Worm (Caenorhabditis elegans) whole organism, L1 larva: Measurements from ENCODE around the gene F35G12.7.
A peak's percentile ranks its signal among the peaks of the same experiment; 100 is the strongest.

ENCODE experiments used
- alr-1 ChIP-seq: fragments of 200-800 bp; sonication (Bioruptor generic); optimal IDR thresholded peaks from 2 replicates; lab custom pipeline; 2018; ENCODE audit warnings: borderline replicate concordance, mild to moderate bottlenecking, missing genetic modification characterization, missing compliant biosample characterization
- blmp-1 ChIP-seq: fragments of 150-350 bp; optimal IDR thresholded peaks from 2 replicates; lab custom pipeline; 2014; ENCODE audit warnings: missing biosample characterization, missing genetic modification characterization
- ceh-63 ChIP-seq: fragments of 200-800 bp; sonication (Bioruptor generic); optimal IDR thresholded peaks from 2 replicates; lab custom pipeline; 2018; ENCODE audit warnings: mild to moderate bottlenecking, missing genetic modification characterization, missing compliant biosample characterization
- ceh-8 ChIP-seq: fragments of 200-800 bp; sonication (Bioruptor generic); optimal IDR thresholded peaks from 2 replicates; lab custom pipeline; 2018; ENCODE audit warnings: mild to moderate bottlenecking, missing genetic modification characterization, moderate library complexity, missing compliant biosample characterization
- ceh-82 ChIP-seq, 3 experiments: fragments of 150-350 bp in 1 of 3; sonication (generic microtip) in 2 of 3; optimal IDR thresholded peaks; 2 replicates each; lab custom pipeline; 2014 to 2017; ENCODE audit warnings: missing biosample characterization in 3 of 3, missing genetic modification characterization in 3 of 3
- ceh-90 ChIP-seq: sonication (generic microtip); optimal IDR thresholded peaks from 2 replicates; lab custom pipeline; 2016; ENCODE audit warnings: missing genetic modification characterization, missing compliant biosample characterization
- dpl-1 ChIP-seq, 3 experiments: fragments of 150-350 bp in 2 of 3; sonication (generic microtip) in 1 of 3; optimal IDR thresholded peaks; 2 replicates each; lab custom pipeline; 2014 to 2017; ENCODE audit warnings: missing biosample characterization in 3 of 3, missing genetic modification characterization in 3 of 3, missing genetic modification reagents in 3 of 3
- efl-1 ChIP-seq, 4 experiments: fragments of 150-350 bp; optimal IDR thresholded peaks in 3 of 4; peaks in 1 of 4; 1 replicate in 1 of 4; 2 replicates in 3 of 4; lab custom pipeline; 2014; ENCODE audit warnings: missing biosample characterization in 2 of 4, missing genetic modification characterization in 2 of 4, missing genetic modification reagents in 2 of 4
- elt-2 ChIP-seq: sonication (generic microtip); optimal IDR thresholded peaks from 2 replicates; lab custom pipeline; 2016; ENCODE audit warnings: missing genetic modification characterization, mild to moderate bottlenecking, inconsistent platforms, missing compliant biosample characterization, missing genetic modification reagents
- elt-3 ChIP-seq, 6 experiments: fragments of 150-350 bp in 1 of 6; sonication (generic microtip); optimal IDR thresholded peaks; 2 replicates each; lab custom pipeline; 2017 to 2018; ENCODE audit warnings: missing biosample characterization in 6 of 6, missing genetic modification characterization in 6 of 6, inconsistent platforms in 1 of 6
- ets-5 ChIP-seq: fragments of 200-800 bp; sonication (Bioruptor generic); IDR thresholded peaks from 2 replicates; pipeline ENCODE4 v1.3.6; 2022; ENCODE audit warnings: missing genetic modification characterization, missing compliant biosample characterization
- fkh-8 ChIP-seq: sonication (generic microtip); optimal IDR thresholded peaks from 2 replicates; lab custom pipeline; 2016; ENCODE audit warnings: mild to moderate bottlenecking, missing genetic modification characterization, missing compliant biosample characterization
- hlh-17 ChIP-seq: fragments of 200-800 bp; sonication (Bioruptor generic); optimal IDR thresholded peaks from 2 replicates; lab custom pipeline; 2018; ENCODE audit warnings: missing genetic modification characterization, mild to moderate bottlenecking, missing compliant biosample characterization, moderate library complexity, borderline replicate concordance
- irx-1 ChIP-seq: sonication (generic microtip); optimal IDR thresholded peaks from 2 replicates; lab custom pipeline; 2016; ENCODE audit warnings: missing genetic modification characterization, missing compliant biosample characterization
- lin-13 ChIP-seq: fragments of 150-350 bp; optimal IDR thresholded peaks from 2 replicates; lab custom pipeline; 2014; ENCODE audit warnings: missing biosample characterization, missing genetic modification reagents, missing genetic modification characterization
- lin-14 ChIP-seq: fragments of 200-800 bp; sonication (Bioruptor generic); optimal IDR thresholded peaks from 2 replicates; lab custom pipeline; 2018; ENCODE audit warnings: mild to moderate bottlenecking, missing genetic modification characterization, moderate library complexity, missing compliant biosample characterization
- lin-15B ChIP-seq: fragments of 150-350 bp; sonication (generic microtip); optimal IDR thresholded peaks from 3 replicates; lab custom pipeline; 2014; ENCODE audit warnings: missing biosample characterization, missing genetic modification characterization
- lin-35 ChIP-seq, 2 experiments: fragments of 150-350 bp; optimal IDR thresholded peaks; 2 replicates each; lab custom pipeline; 2014; ENCODE audit warnings: missing biosample characterization in 2 of 2, missing genetic modification characterization in 2 of 2, missing genetic modification reagents in 2 of 2
- lin-39 ChIP-seq: fragments of 150-350 bp; optimal IDR thresholded peaks from 2 replicates; lab custom pipeline; 2014; ENCODE audit warnings: missing biosample characterization, missing genetic modification reagents, missing genetic modification characterization
- lsy-2 ChIP-seq, 2 experiments: fragments of 150-350 bp; optimal IDR thresholded peaks; 2 replicates each; lab custom pipeline; 2014; ENCODE audit warnings: missing biosample characterization in 2 of 2, missing genetic modification characterization in 2 of 2
- mab-9 ChIP-seq: fragments of 200-800 bp; sonication (Bioruptor generic); IDR thresholded peaks from 2 replicates; pipeline ENCODE4 v1.3.6; 2022; ENCODE audit warnings: missing genetic modification reagents, missing genetic modification characterization, missing compliant biosample characterization
- mdl-1 ChIP-seq, 2 experiments: fragments of 150-350 bp; optimal IDR thresholded peaks; 2 replicates each; lab custom pipeline; 2014 to 2017; ENCODE audit warnings: missing biosample characterization in 2 of 2, missing genetic modification characterization in 2 of 2, inconsistent platforms in 1 of 2
- mef-2 ChIP-seq: fragments of 150-350 bp; optimal IDR thresholded peaks from 2 replicates; lab custom pipeline; 2014; ENCODE audit warnings: missing biosample characterization, missing genetic modification characterization
- nhr-11 ChIP-seq: fragments of 150-350 bp; optimal IDR thresholded peaks from 2 replicates; lab custom pipeline; 2014; ENCODE audit warnings: missing biosample characterization, missing genetic modification characterization
- nhr-19 ChIP-seq: fragments of 200-800 bp; sonication (Bioruptor generic); conservative IDR thresholded peaks from 2 replicates; pipeline ENCODE4 v1.3.6; 2022; ENCODE audit warnings: missing genetic modification characterization, missing compliant biosample characterization
- nhr-237 ChIP-seq: fragments of 150-350 bp; optimal IDR thresholded peaks from 2 replicates; lab custom pipeline; 2014; ENCODE audit warnings: missing biosample characterization, missing genetic modification characterization
- nhr-47 ChIP-seq: sonication (generic microtip); optimal IDR thresholded peaks from 2 replicates; lab custom pipeline; 2016; ENCODE audit warnings: mild to moderate bottlenecking, missing genetic modification characterization, moderate library complexity, missing compliant biosample characterization
- nhr-71 ChIP-seq: sonication (generic microtip); optimal IDR thresholded peaks from 2 replicates; lab custom pipeline; 2016; ENCODE audit warnings: mild to moderate bottlenecking, missing genetic modification characterization, moderate library complexity, missing compliant biosample characterization
- nhr-76 ChIP-seq: sonication (generic microtip); optimal IDR thresholded peaks from 2 replicates; lab custom pipeline; 2017; ENCODE audit warnings: missing biosample characterization, missing genetic modification characterization
- nhr-77 ChIP-seq: fragments of 150-350 bp; optimal IDR thresholded peaks from 2 replicates; lab custom pipeline; 2014; ENCODE audit warnings: missing biosample characterization, missing genetic modification characterization
- nhr-84 ChIP-seq: sonication (generic microtip); optimal IDR thresholded peaks from 2 replicates; lab custom pipeline; 2017; ENCODE audit warnings: missing biosample characterization, missing genetic modification characterization
- nhr-85 ChIP-seq: sonication (generic microtip); peaks from one replicate; lab custom pipeline; 2016; ENCODE audit warnings: missing genetic modification characterization, inconsistent platforms, missing compliant biosample characterization
- nhr-90 ChIP-seq: sonication (generic microtip); optimal IDR thresholded peaks from 2 replicates; lab custom pipeline; 2016; ENCODE audit warnings: mild to moderate bottlenecking, missing genetic modification characterization, missing compliant biosample characterization; ENCODE audit not compliant: poor library complexity
- rnt-1 ChIP-seq: sonication (generic microtip); optimal IDR thresholded peaks from 2 replicates; lab custom pipeline; 2016; ENCODE audit warnings: mild to moderate bottlenecking, missing genetic modification characterization, moderate library complexity, missing compliant biosample characterization
- skn-1 ChIP-seq: fragments of 150-350 bp; optimal IDR thresholded peaks from 2 replicates; lab custom pipeline; 2014; ENCODE audit warnings: missing biosample characterization, missing genetic modification characterization
- sox-4 ChIP-seq: sonication (generic microtip); optimal IDR thresholded peaks from 2 replicates; lab custom pipeline; 2016; ENCODE audit warnings: missing genetic modification characterization, missing compliant biosample characterization
- swsn-7 ChIP-seq: sonication (generic microtip); optimal IDR thresholded peaks from 2 replicates; lab custom pipeline; 2016; ENCODE audit warnings: missing genetic modification characterization, missing compliant biosample characterization
- tlp-1 ChIP-seq: fragments of 150-350 bp; optimal IDR thresholded peaks from 2 replicates; lab custom pipeline; 2014; ENCODE audit warnings: missing biosample characterization, missing genetic modification characterization
- unc-130 ChIP-seq: fragments of 150-350 bp; optimal IDR thresholded peaks from 2 replicates; lab custom pipeline; 2017; ENCODE audit warnings: missing biosample characterization, missing genetic modification characterization, inconsistent platforms
- unc-30 ChIP-seq: sonication (generic microtip); optimal IDR thresholded peaks from 2 replicates; lab custom pipeline; 2017; ENCODE audit warnings: missing biosample characterization, missing genetic modification characterization
- unc-62 ChIP-seq: fragments of 150-350 bp; optimal IDR thresholded peaks from 2 replicates; lab custom pipeline; 2014; ENCODE audit warnings: missing biosample characterization, missing genetic modification reagents, missing genetic modification characterization
- unc-86 ChIP-seq: sonication (generic microtip); optimal IDR thresholded peaks from 2 replicates; lab custom pipeline; 2016; ENCODE audit warnings: missing genetic modification characterization, missing compliant biosample characterization
- unc-98 ChIP-seq: fragments of 200-800 bp; sonication (Bioruptor generic); IDR thresholded peaks from 2 replicates; pipeline ENCODE4 v1.3.6; 2022; ENCODE audit warnings: missing genetic modification characterization, missing compliant biosample characterization
- zag-1 ChIP-seq: fragments of 150-350 bp; optimal IDR thresholded peaks from 2 replicates; lab custom pipeline; 2014; ENCODE audit warnings: missing biosample characterization, missing genetic modification characterization
- ztf-11 ChIP-seq, 2 experiments: sonication (generic microtip); optimal IDR thresholded peaks; 2 replicates each; lab custom pipeline; 2016 to 2017; ENCODE audit warnings: missing genetic modification characterization in 2 of 2, missing biosample characterization in 1 of 2, missing compliant biosample characterization in 1 of 2

Gene F35G12.7

ce11 chrIII:4555345-4555744 is 31.8 kb downstream of the F35G12.7 start:
- TF ChIP-seq ztf-11 (tag; optimal IDR thresholded peaks at IDR 0.05; lab: Kevin White, UChicago): no peak
- TF ChIP-seq rnt-1 (tag; lab: Kevin White, UChicago): no peak
- peak in 1 of 2 experiments; percentile 16 for TF ChIP-seq lsy-2 (tag; optimal IDR thresholded peaks at IDR 0.05; lab: Kevin White, UChicago)
- no peak for TF ChIP-seq lin-15B
- TF ChIP-seq lin-14 (GFP tag; lab: Kevin White, UChicago): peak; percentile 71
- no peak for TF ChIP-seq zag-1
- peak in 1 of 2 experiments; percentile 10 for TF ChIP-seq efl-1 (optimal IDR thresholded peaks at IDR 0.05; lab: Kevin White, UChicago)
- no peak for TF ChIP-seq efl-1 (GFP tag; optimal IDR thresholded peaks at IDR 0.05 in 1 of 2; lab: Kevin White, UChicago)
- no peak for TF ChIP-seq skn-1
- TF ChIP-seq nhr-84 (tag; lab: Kevin White, UChicago): no peak
- no peak for TF ChIP-seq ceh-8
- peak; percentile 18 for TF ChIP-seq nhr-47 (tag; lab: Kevin White, UChicago)
- TF ChIP-seq unc-62 (GFP tag; lab: Kevin White, UChicago): no peak
- no peak for TF ChIP-seq nhr-71 (tag; lab: Kevin White, UChicago)
- TF ChIP-seq ceh-90 (tag; lab: Kevin White, UChicago): no peak
- TF ChIP-seq hlh-17 (GFP tag; lab: Kevin White, UChicago): no peak
- no peak for TF ChIP-seq swsn-7 (tag; lab: Kevin White, UChicago)
- peak; percentile 9 for TF ChIP-seq fkh-8 (tag; lab: Kevin White, UChicago)
- TF ChIP-seq irx-1 (tag; lab: Kevin White, UChicago): no peak
- no peak for TF ChIP-seq nhr-11 (tag; lab: Kevin White, UChicago)
- TF ChIP-seq ceh-82 (tag; optimal IDR thresholded peaks at IDR 0.05; lab: Kevin White, UChicago): peak in 1 of 3 experiments; percentile 50
- TF ChIP-seq elt-3 (tag; optimal IDR thresholded peaks at IDR 0.05; lab: Kevin White, UChicago): no peak
- TF ChIP-seq nhr-90: no peak

- TF ChIP-seq zag-1: no peak
- TF ChIP-seq unc-30 (tag; lab: Kevin White, UChicago): no peak
- no peak for TF ChIP-seq efl-1 (optimal IDR thresholded peaks at IDR 0.05; lab: Kevin White, UChicago)
- TF ChIP-seq efl-1 (GFP tag; optimal IDR thresholded peaks at IDR 0.05 in 1 of 2; lab: Kevin White, UChicago): peak in 1 of 2 experiments; percentile 37
These were observed 33.8 kb downstream of the F35G12.7 start, which contains the start of gene imph-1 for ce11 chrIII:4553316-4553715. TSS of gene imph-1 (plus strand) at chrIII:4553616.

- peak; percentile 17 for TF ChIP-seq elt-2 (tag; lab: Kevin White, UChicago)
- TF ChIP-seq mab-9 (GFP tag; lab: Robert Waterston, UW): no peak
- no peak for TF ChIP-seq ceh-63 (GFP tag; lab: Kevin White, UChicago)
- peak; percentile 13 for TF ChIP-seq blmp-1 (tag; lab: Kevin White, UChicago)
These were observed 34.3 kb downstream of the F35G12.7 start for ce11 chrIII:4552872-4553271.

ce11 chrIII:4551963-4552362 is 35.2 kb downstream of the F35G12.7 start:
- TF ChIP-seq tlp-1 (tag; lab: Kevin White, UChicago): no peak
- TF ChIP-seq hlh-17 (GFP tag; lab: Kevin White, UChicago): no peak
- no peak for TF ChIP-seq mef-2 (tag; lab: Kevin White, UChicago)
- TF ChIP-seq lin-35 (GFP tag; optimal IDR thresholded peaks at IDR 0.05; lab: Kevin White, UChicago): peak; percentile 65 to 71
- no peak for TF ChIP-seq ets-5 (GFP tag; lab: Robert Waterston, UW)
- TF ChIP-seq nhr-76 (tag; lab: Kevin White, UChicago): no peak
- peak; percentile 16 for TF ChIP-seq lin-13 (GFP tag; lab: Kevin White, UChicago)
- no peak for TF ChIP-seq sox-4 (tag; lab: Kevin White, UChicago)
- TF ChIP-seq lin-14 (GFP tag; lab: Kevin White, UChicago): peak; percentile 97
- peak; percentile 73 for TF ChIP-seq nhr-71 (tag; lab: Kevin White, UChicago)
- no peak for TF ChIP-seq mab-9 (GFP tag; lab: Robert Waterston, UW)
- TF ChIP-seq fkh-8 (tag; lab: Kevin White, UChicago): peak; percentile 69
- TF ChIP-seq lsy-2 (tag; optimal IDR thresholded peaks at IDR 0.05; lab: Kevin White, UChicago): peak; percentile 48 to 77
- no peak for TF ChIP-seq unc-86 (tag; lab: Kevin White, UChicago)
- TF ChIP-seq dpl-1 (GFP tag; optimal IDR thresholded peaks at IDR 0.05; lab: Kevin White, UChicago): peak; percentile 21 to 47 (median 43)
- peak; percentile 57 for TF ChIP-seq rnt-1 (tag; lab: Kevin White, UChicago)
- peak; percentile 67 for TF ChIP-seq skn-1
- TF ChIP-seq nhr-47 (tag; lab: Kevin White, UChicago): peak; percentile 44
- TF ChIP-seq nhr-19: peak; percentile 64
- TF ChIP-seq alr-1: no peak
- peak; percentile 14 for TF ChIP-seq irx-1 (tag; lab: Kevin White, UChicago)
- TF ChIP-seq nhr-237 (tag; lab: Kevin White, UChicago): no peak
- peak; percentile 81 for TF ChIP-seq nhr-85 (tag; lab: Kevin White, UChicago)
- no peak for TF ChIP-seq lin-39 (tag; lab: Kevin White, UChicago)
- peak; percentile 83 for TF ChIP-seq nhr-77
- TF ChIP-seq mdl-1 (tag; optimal IDR thresholded peaks at IDR 0.05; lab: Kevin White, UChicago): peak in 1 of 2 experiments; percentile 57
- peak; percentile 0 for TF ChIP-seq unc-130
- no peak for TF ChIP-seq unc-98 (GFP tag; lab: Robert Waterston, UW)
